Worm (Caenorhabditis elegans): ENCODE data around the gene denn-4.
A peak's percentile ranks its signal among the peaks of the same experiment; 100 is the strongest.

denn-4 gene

ce11 chrIV:1900971-1901370 is 22.8 kb upstream of the denn-4 start:
- TF ChIP-seq lsy-2 (tag; optimal IDR thresholded peaks at IDR 0.05), result no peak
- peak; percentile 51 for TF ChIP-seq cnd-1 (tag; optimal IDR thresholded peaks at IDR 0.05)

ce11 chrIV:1902022-1902421 is 21.8 kb upstream of the denn-4 start, which contains the start of gene egl-18:
TSS of gene egl-18 (plus strand) at chrIV:1902322.
- TF ChIP-seq nhr-237 (tag; optimal IDR thresholded peaks at IDR 0.05) (no peak), cnd-1 (tag; optimal IDR thresholded peaks at IDR 0.05) (no peak), lin-32 (GFP tag; optimal IDR thresholded peaks at IDR 0.05) (no peak), lin-13 (tag; optimal IDR thresholded peaks at IDR 0.05) (no peak), ceh-43 (GFP tag; optimal IDR thresholded peaks at IDR 0.05) (no peak), lsy-2 (tag; optimal IDR thresholded peaks at IDR 0.05) (no peak), nhr-28 (tag; optimal IDR thresholded peaks at IDR 0.05) (no peak), blmp-1 (tag; optimal IDR thresholded peaks at IDR 0.05) (no peak), ces-1 (GFP tag; optimal IDR thresholded peaks at IDR 0.05) (no peak), sem-2 (GFP tag; optimal IDR thresholded peaks at IDR 0.05) (no peak), elt-1 (tag; optimal IDR thresholded peaks at IDR 0.05; ENCODE audit: borderline replicate concordance, insufficient read depth) (no peak), hlh-1 (tag; optimal IDR thresholded peaks at IDR 0.05) (no peak), M03D4.4 (tag; optimal IDR thresholded peaks at IDR 0.05) (no peak)

- TF ChIP-seq mls-2 (tag; optimal IDR thresholded peaks at IDR 0.05) (peak; percentile 79), drap-1 (GFP tag; optimal IDR thresholded peaks at IDR 0.05) (peak; percentile 31), M03D4.4 (tag; optimal IDR thresholded peaks at IDR 0.05) (no peak), lsy-2 (tag; optimal IDR thresholded peaks at IDR 0.05) (peak; percentile 70), cnd-1 (tag; optimal IDR thresholded peaks at IDR 0.05) (peak; percentile 65), snpc-4 (tag; optimal IDR thresholded peaks at IDR 0.05) (no peak), lin-32 (GFP tag; optimal IDR thresholded peaks at IDR 0.05) (peak; percentile 80), sptf-1 (tag; optimal IDR thresholded peaks at IDR 0.05) (peak; percentile 20), ceh-83 (GFP tag; optimal IDR thresholded peaks at IDR 0.05) (no peak)
Observed at ce11 chrIV:1904072-1904671, 19.6 kb upstream of the denn-4 start.

- TF ChIP-seq sptf-1 (tag; optimal IDR thresholded peaks at IDR 0.05) (peak; percentile 1), drap-1 (GFP tag; optimal IDR thresholded peaks at IDR 0.05) (peak; percentile 39), unc-120 (tag; optimal IDR thresholded peaks at IDR 0.05; ENCODE audit: poor library complexity, severe bottlenecking) (no peak)
Observed at ce11 chrIV:1905250-1905649, 18.6 kb upstream of the denn-4 start.

- TF ChIP-seq bed-3 (GFP tag; optimal IDR thresholded peaks at IDR 0.05), result no peak
- TF ChIP-seq ceh-39 (tag; optimal IDR thresholded peaks at IDR 0.05), result no peak
- no peak for TF ChIP-seq nhr-2 (tag; optimal IDR thresholded peaks at IDR 0.05)
- TF ChIP-seq unc-62 (GFP tag; optimal IDR thresholded peaks at IDR 0.05), result no peak
- TF ChIP-seq ham-2 (GFP tag; optimal IDR thresholded peaks at IDR 0.05), result no peak
- TF ChIP-seq ztf-11 (tag; optimal IDR thresholded peaks at IDR 0.05), result no peak
- no peak for TF ChIP-seq mls-2 (tag; optimal IDR thresholded peaks at IDR 0.05)
- TF ChIP-seq lsy-2 (tag; optimal IDR thresholded peaks at IDR 0.05), result no peak
- TF ChIP-seq zip-8 (tag; optimal IDR thresholded peaks at IDR 0.05), result no peak
- no peak for TF ChIP-seq tbx-8 (GFP tag; optimal IDR thresholded peaks at IDR 0.05)
- no peak for TF ChIP-seq hlh-1 (tag; optimal IDR thresholded peaks at IDR 0.05)
- TF ChIP-seq cnd-1 (tag; optimal IDR thresholded peaks at IDR 0.05), result no peak
- TF ChIP-seq snpc-4 (tag; optimal IDR thresholded peaks at IDR 0.05), result no peak
- TF ChIP-seq sptf-1 (tag; optimal IDR thresholded peaks at IDR 0.05), result peak; percentile 16
- TF ChIP-seq lin-32 (GFP tag; optimal IDR thresholded peaks at IDR 0.05), result no peak
- no peak for TF ChIP-seq nhr-28 (tag; optimal IDR thresholded peaks at IDR 0.05)
- no peak for TF ChIP-seq nhr-237 (tag; optimal IDR thresholded peaks at IDR 0.05)
- peak; percentile 76 for TF ChIP-seq ceh-43 (GFP tag; optimal IDR thresholded peaks at IDR 0.05)
- TF ChIP-seq flh-1 (GFP tag; optimal IDR thresholded peaks at IDR 0.05), result no peak
- TF ChIP-seq blmp-1 (tag; optimal IDR thresholded peaks at IDR 0.05), result no peak
- no peak for TF ChIP-seq drap-1 (GFP tag; optimal IDR thresholded peaks at IDR 0.05)
- no peak for TF ChIP-seq nhr-76 (tag; optimal IDR thresholded peaks at IDR 0.05)
- peak; percentile 59 for TF ChIP-seq ces-1 (GFP tag; optimal IDR thresholded peaks at IDR 0.05)
- no peak for TF ChIP-seq M03D4.4 (tag; optimal IDR thresholded peaks at IDR 0.05)
- no peak for TF ChIP-seq mab-5 (tag; optimal IDR thresholded peaks at IDR 0.05)
- TF ChIP-seq unc-120 (tag; optimal IDR thresholded peaks at IDR 0.05; ENCODE audit: poor library complexity, severe bottlenecking), result peak; percentile 19
- no peak for TF ChIP-seq mep-1 (tag; optimal IDR thresholded peaks at IDR 0.05)
- no peak for TF ChIP-seq unc-39 (tag; optimal IDR thresholded peaks at IDR 0.05)
- no peak for TF ChIP-seq ceh-83 (GFP tag; optimal IDR thresholded peaks at IDR 0.05)
- no peak for TF ChIP-seq pha-4 (tag; optimal IDR thresholded peaks at IDR 0.05)
- no peak for TF ChIP-seq lin-13 (tag; optimal IDR thresholded peaks at IDR 0.05)
- no peak for TF ChIP-seq elt-3 (tag; optimal IDR thresholded peaks at IDR 0.05)
- TF ChIP-seq nhr-12 (tag; optimal IDR thresholded peaks at IDR 0.05), result no peak
Observed at ce11 chrIV:1906697-1907096, 17.1 kb upstream of the denn-4 start.

Data from whole organism, mixed stage, embryonic.